Worm (Caenorhabditis elegans) whole organism, L4 larva: ENCODE measurements around the gene bath-4.
"Not testable (repeated sequence)": the region's sequence is repeated elsewhere in the genome, so short reads cannot be mapped to it uniquely, and the experiment has no call there.

ENCODE experiments used
- F10B5.3 ChIP-seq: sonication (generic microtip); optimal IDR thresholded peaks from 2 replicates; lab custom pipeline; 2016; ENCODE audit warnings: mild to moderate bottlenecking, missing genetic modification characterization, missing compliant biosample characterization
- F26F4.8 ChIP-seq: fragments of 200-800 bp; sonication (Bioruptor generic); conservative IDR thresholded peaks from 2 replicates; pipeline ENCODE4 v1.3.6; 2022; ENCODE audit warnings: missing genetic modification characterization, missing compliant biosample characterization
- F49E8.2 ChIP-seq: sonication (generic microtip); optimal IDR thresholded peaks from 2 replicates; lab custom pipeline; 2016; ENCODE audit warnings: missing compliant biosample characterization, mild to moderate bottlenecking, missing genetic modification characterization, borderline replicate concordance
- R02D3.7 ChIP-seq: fragments of 150-350 bp; sonication (generic microtip); optimal IDR thresholded peaks from 3 replicates; lab custom pipeline; 2014; ENCODE audit warnings: missing biosample characterization, missing genetic modification characterization
- Y105C5A.15 ChIP-seq: fragments of 200-800 bp; sonication (Bioruptor generic); IDR thresholded peaks from 2 replicates; pipeline ENCODE4 v1.3.6; 2022; ENCODE audit warnings: missing genetic modification characterization, missing compliant biosample characterization
- Y5F2A.4 ChIP-seq: fragments of 200-800 bp; sonication (Bioruptor generic); optimal IDR thresholded peaks from 2 replicates; lab custom pipeline; 2018; ENCODE audit warnings: mild to moderate bottlenecking, missing genetic modification characterization, missing compliant biosample characterization
- Y75B8A.6 ChIP-seq: fragments of 200-800 bp; sonication (Bioruptor generic); IDR thresholded peaks from 2 replicates; pipeline ENCODE4 v1.3.6; 2022; ENCODE audit warnings: missing genetic modification reagents, missing genetic modification characterization, missing compliant biosample characterization
- ZK337.2 ChIP-seq: fragments of 200-800 bp; sonication (Bioruptor generic); IDR thresholded peaks from 2 replicates; pipeline ENCODE4 v1.3.6; 2022; ENCODE audit warnings: missing genetic modification reagents, missing genetic modification characterization, missing compliant biosample characterization
- ZK546.5 ChIP-seq, 2 experiments: sonication (generic microtip); optimal IDR thresholded peaks; 2 replicates each; lab custom pipeline; 2017; ENCODE audit warnings: missing biosample characterization in 2 of 2, missing genetic modification characterization in 2 of 2
- aha-1 ChIP-seq: fragments of 150-350 bp; peaks from one replicate; lab custom pipeline; 2014; ENCODE audit warnings: missing biosample characterization, missing genetic modification characterization
- aly-2 ChIP-seq: sonication (generic microtip); optimal IDR thresholded peaks from 2 replicates; lab custom pipeline; 2018; ENCODE audit warnings: missing biosample characterization, missing genetic modification characterization
- ama-1 ChIP-seq: fragments of 150-350 bp; optimal IDR thresholded peaks from 2 replicates; lab custom pipeline; 2014; ENCODE audit warnings: inconsistent platforms, mixed read lengths
- ceh-32 ChIP-seq: sonication (generic microtip); optimal IDR thresholded peaks from 2 replicates; lab custom pipeline; 2016; ENCODE audit warnings: mild to moderate bottlenecking, missing genetic modification characterization, missing compliant biosample characterization; ENCODE audit not compliant: poor library complexity
- ceh-44 ChIP-seq: fragments of 200-800 bp; sonication (Bioruptor generic); IDR thresholded peaks from 2 replicates; pipeline ENCODE4 v1.3.6; 2022; ENCODE audit warnings: missing genetic modification reagents, missing genetic modification characterization, missing compliant biosample characterization
- ceh-62 ChIP-seq: sonication (generic microtip); optimal IDR thresholded peaks from 2 replicates; lab custom pipeline; 2017; ENCODE audit warnings: missing biosample characterization, missing genetic modification characterization
- ces-1 ChIP-seq: fragments of 150-350 bp; sonication (generic microtip); optimal IDR thresholded peaks from 4 replicates; lab custom pipeline; 2014; ENCODE audit warnings: missing biosample characterization, missing genetic modification reagents, missing genetic modification characterization
- daf-16 ChIP-seq, 3 experiments: sonication (generic microtip); optimal IDR thresholded peaks; 2 replicates each; lab custom pipeline; 2016 to 2017; ENCODE audit warnings: missing genetic modification characterization in 3 of 3, missing genetic modification reagents in 3 of 3, mild to moderate bottlenecking in 2 of 3, missing compliant biosample characterization in 2 of 3, missing biosample characterization in 1 of 3, moderate library complexity in 1 of 3
- dmd-6 ChIP-seq: fragments of 200-800 bp; sonication (Bioruptor generic); IDR thresholded peaks from 2 replicates; pipeline ENCODE4 v1.3.6; 2022; ENCODE audit warnings: missing genetic modification reagents, missing genetic modification characterization, missing compliant biosample characterization
- duxl-1 ChIP-seq: sonication (generic microtip); optimal IDR thresholded peaks from 2 replicates; lab custom pipeline; 2016; ENCODE audit warnings: mild to moderate bottlenecking, missing genetic modification characterization, moderate library complexity, missing compliant biosample characterization; ENCODE audit not compliant: poor library complexity
- egl-43 ChIP-seq: fragments of 200-800 bp; sonication (Bioruptor generic); IDR thresholded peaks from 2 replicates; pipeline ENCODE4 v1.3.6; 2022; ENCODE audit warnings: missing genetic modification reagents, missing genetic modification characterization, missing compliant biosample characterization
- fos-1 ChIP-seq: fragments of 150-350 bp; optimal IDR thresholded peaks from 2 replicates; lab custom pipeline; 2014; ENCODE audit warnings: missing biosample characterization, missing genetic modification characterization
- gei-8 ChIP-seq: fragments of 200-800 bp; sonication (Bioruptor generic); optimal IDR thresholded peaks from 2 replicates; lab custom pipeline; 2018; ENCODE audit warnings: mild to moderate bottlenecking, missing genetic modification characterization, missing compliant biosample characterization
- hlh-11 ChIP-seq: fragments of 200-800 bp; sonication (Bioruptor generic); optimal IDR thresholded peaks from 2 replicates; lab custom pipeline; 2018; ENCODE audit warnings: mild to moderate bottlenecking, missing genetic modification characterization, missing compliant biosample characterization
- lin-1 ChIP-seq: fragments of 200-800 bp; sonication (Bioruptor generic); IDR thresholded peaks from 2 replicates; pipeline ENCODE4 v1.3.6; 2022; ENCODE audit warnings: missing genetic modification reagents, missing genetic modification characterization, missing compliant biosample characterization
- madf-9 ChIP-seq: fragments of 200-800 bp; sonication (Bioruptor generic); conservative IDR thresholded peaks from 2 replicates; pipeline ENCODE4 v1.3.6; 2022; ENCODE audit warnings: missing genetic modification reagents, missing genetic modification characterization, missing compliant biosample characterization
- mep-1 ChIP-seq: fragments of 150-350 bp; sonication (generic microtip); optimal IDR thresholded peaks from 3 replicates; lab custom pipeline; 2014; ENCODE audit warnings: missing biosample characterization, missing genetic modification characterization
- mxl-3 ChIP-seq: fragments of 200-800 bp; sonication (Bioruptor generic); optimal IDR thresholded peaks from 2 replicates; lab custom pipeline; 2018; ENCODE audit warnings: mild to moderate bottlenecking, missing genetic modification characterization, missing compliant biosample characterization
- nhr-102 ChIP-seq: sonication (generic microtip); optimal IDR thresholded peaks from 2 replicates; lab custom pipeline; 2016; ENCODE audit warnings: mild to moderate bottlenecking, missing genetic modification characterization, moderate library complexity, missing compliant biosample characterization
- nhr-111 ChIP-seq: fragments of 200-800 bp; sonication (Bioruptor generic); optimal IDR thresholded peaks from 2 replicates; lab custom pipeline; 2018; ENCODE audit warnings: mild to moderate bottlenecking, missing genetic modification characterization, missing compliant biosample characterization
- nhr-237 ChIP-seq: sonication (generic microtip); optimal IDR thresholded peaks from 2 replicates; lab custom pipeline; 2017; ENCODE audit warnings: missing biosample characterization, missing genetic modification characterization
- nhr-28 ChIP-seq: fragments of 150-350 bp; optimal IDR thresholded peaks from 2 replicates; lab custom pipeline; 2014; ENCODE audit warnings: missing biosample characterization, missing genetic modification characterization
- nhr-6 ChIP-seq: fragments of 150-350 bp; optimal IDR thresholded peaks from 2 replicates; lab custom pipeline; 2014; ENCODE audit warnings: missing biosample characterization, missing genetic modification characterization
- nhr-77 ChIP-seq: fragments of 150-350 bp; optimal IDR thresholded peaks from 2 replicates; lab custom pipeline; 2014; ENCODE audit warnings: missing biosample characterization, missing genetic modification characterization
- php-3 ChIP-seq: fragments of 200-800 bp; sonication (Bioruptor generic); IDR thresholded peaks from 2 replicates; pipeline ENCODE4 v1.3.6; 2022; ENCODE audit warnings: missing genetic modification reagents, missing genetic modification characterization, missing compliant biosample characterization
- pqm-1 ChIP-seq: sonication (generic microtip); optimal IDR thresholded peaks from 2 replicates; lab custom pipeline; 2017; ENCODE audit warnings: missing biosample characterization, missing genetic modification characterization
- sdz-12 ChIP-seq: fragments of 200-800 bp; sonication (Bioruptor generic); optimal IDR thresholded peaks from 2 replicates; lab custom pipeline; 2018; ENCODE audit warnings: mild to moderate bottlenecking, missing genetic modification characterization, missing compliant biosample characterization
- snpc-1.2 ChIP-seq: fragments of 200-800 bp; sonication (Bioruptor generic); IDR thresholded peaks from 2 replicates; pipeline ENCODE4 v1.3.6; 2022; ENCODE audit warnings: missing genetic modification reagents, missing genetic modification characterization, missing compliant biosample characterization
- spr-1 ChIP-seq: sonication (generic microtip); optimal IDR thresholded peaks from 2 replicates; lab custom pipeline; 2016; ENCODE audit warnings: mild to moderate bottlenecking, missing genetic modification characterization, missing compliant biosample characterization
- tra-1 ChIP-seq: fragments of 200-800 bp; sonication (Bioruptor generic); IDR thresholded peaks from 2 replicates; pipeline ENCODE4 v1.3.6; 2022; ENCODE audit warnings: missing genetic modification reagents, missing genetic modification characterization, missing compliant biosample characterization
- unc-39 ChIP-seq: sonication (generic microtip); optimal IDR thresholded peaks from 2 replicates; lab custom pipeline; 2017; ENCODE audit warnings: missing biosample characterization, missing genetic modification characterization
- unc-62 ChIP-seq, 3 experiments: fragments of 150-350 bp in 1 of 3; sonication (generic microtip); optimal IDR thresholded peaks in 2 of 3; peaks in 1 of 3; 1 replicate in 1 of 3; 2 replicates in 2 of 3; lab custom pipeline; 2014 to 2017; ENCODE audit warnings: missing biosample characterization in 3 of 3, missing genetic modification characterization in 3 of 3, missing genetic modification reagents in 3 of 3, missing genotype in 1 of 3
- zag-1 ChIP-seq: fragments of 150-350 bp; optimal IDR thresholded peaks from 2 replicates; lab custom pipeline; 2014; ENCODE audit warnings: missing biosample characterization, missing genetic modification characterization
- zip-2 ChIP-seq: fragments of 150-350 bp; optimal IDR thresholded peaks from 2 replicates; lab custom pipeline; 2014; ENCODE audit warnings: missing biosample characterization, missing genetic modification characterization
- ztf-7 ChIP-seq: fragments of 150-350 bp; optimal IDR thresholded peaks from 2 replicates; lab custom pipeline; 2014; ENCODE audit warnings: missing biosample characterization, missing genetic modification characterization

Gene bath-4

DNA sequence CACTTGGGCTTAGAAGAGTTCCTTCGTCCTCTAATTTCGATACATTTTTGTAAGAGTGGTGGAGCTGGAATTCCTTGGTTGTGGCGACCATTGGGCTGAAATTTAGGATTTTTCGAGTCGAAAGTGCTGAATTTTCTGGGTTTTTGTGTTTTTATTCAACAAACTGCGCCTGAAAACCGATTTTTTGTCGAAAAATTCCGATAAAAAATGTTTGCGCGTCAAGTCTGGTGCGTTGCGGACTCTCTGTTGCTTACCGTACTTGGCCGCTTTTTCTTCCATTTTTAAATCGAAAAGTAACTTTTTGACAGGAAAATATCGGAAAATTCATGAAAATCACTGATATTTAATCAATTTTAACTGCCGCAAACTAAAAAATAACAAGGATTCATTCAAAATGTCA lies at the start of gene bath-4:
Gene bath-4 (minus strand): TSS at position 101 of the 400 bp plus-strand sequence.
- TF ChIP-seq ZK546.5 (tag; optimal IDR thresholded peaks at IDR 0.05; lab: Kevin White, UChicago) = no peak
- TF ChIP-seq nhr-6 (tag; lab: Kevin White, UChicago) = no peak
- no peak for TF ChIP-seq madf-9 (GFP tag; lab: Robert Waterston, UW)
- no peak for TF ChIP-seq unc-62 (GFP tag; optimal IDR thresholded peaks at IDR 0.05 in 1 of 2; lab: Kevin White, UChicago)
- no peak for TF ChIP-seq unc-62 (tag; optimal IDR thresholded peaks at IDR 0.05; lab: Kevin White, UChicago)

DNA sequence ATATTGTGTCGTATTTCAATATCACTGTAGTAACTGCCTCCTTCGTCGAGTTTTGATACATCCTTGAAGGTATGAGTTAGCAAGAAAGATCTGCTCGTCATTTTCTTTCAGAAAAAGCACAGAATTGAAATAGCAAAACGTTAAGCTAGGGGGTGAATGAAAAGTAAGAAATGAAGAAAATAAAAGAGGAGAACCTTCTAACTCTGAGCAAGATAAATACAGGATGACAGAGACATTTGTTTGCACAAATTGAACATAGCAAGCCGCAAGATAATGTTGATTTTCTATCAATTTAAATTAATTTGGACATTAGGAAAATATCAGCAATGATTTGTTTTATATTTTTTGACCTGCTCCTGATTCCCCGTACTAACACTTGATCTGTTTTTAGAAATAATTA lies 37.8 kb upstream of the bath-4 start, which contains the start of gene math-49:
Gene math-49 (minus strand): TSS at position 101 of the 400 bp plus-strand sequence.
- not testable (repeated sequence) for TF ChIP-seq nhr-28 (tag; lab: Kevin White, UChicago); dmd-6 (GFP tag; lab: Robert Waterston, UW); F49E8.2 (tag; lab: Kevin White, UChicago)

DNA sequence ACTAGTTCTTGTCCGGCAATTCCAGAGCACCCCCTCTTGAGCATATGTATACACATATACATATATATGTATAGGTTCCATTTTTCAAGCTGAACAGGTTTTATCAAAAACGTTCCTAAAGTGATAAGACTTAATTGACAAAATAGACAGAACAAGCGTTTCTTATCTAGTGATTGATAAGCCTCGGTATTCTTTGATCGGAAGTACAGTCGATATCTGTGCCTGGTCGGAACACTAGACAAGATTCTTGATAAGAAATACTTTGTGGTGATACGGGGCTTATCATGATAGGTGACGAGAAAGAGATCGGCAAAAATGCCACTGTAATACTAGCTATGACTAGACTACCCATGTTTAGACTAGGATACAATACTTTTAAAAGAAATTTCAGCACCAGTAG lies 31.4 kb upstream of the bath-4 start:
- TF ChIP-seq snpc-1.2 (no peak), nhr-6 (tag; lab: Kevin White, UChicago) (peak; percentile 5), nhr-77 (tag; lab: Kevin White, UChicago) (peak; percentile 48), Y105C5A.15 (GFP tag; lab: Robert Waterston, UW) (no peak), duxl-1 (tag; lab: Kevin White, UChicago) (peak; percentile 79), Y75B8A.6 (0 out of 2 replicates have a peak, but pooled peaks have one; percentile 64), sdz-12 (GFP tag; lab: Kevin White, UChicago) (no peak), hlh-11 (tag; lab: Kevin White, UChicago) (peak; percentile 78), pqm-1 (tag; lab: Kevin White, UChicago) (peak; percentile 87), aly-2 (tag; lab: Kevin White, UChicago) (no peak), tra-1 (peak; percentile 88), F10B5.3 (no peak), mep-1 (tag; lab: Kevin White, UChicago) (no peak), lin-1 (GFP tag; lab: Robert Waterston, UW) (peak; percentile 96), spr-1 (tag; lab: Kevin White, UChicago) (no peak), unc-39 (tag; lab: Kevin White, UChicago) (no peak), Y5F2A.4 (GFP tag; lab: Kevin White, UChicago) (no peak), ces-1 (no peak), dmd-6 (GFP tag; lab: Robert Waterston, UW) (peak; percentile 92), daf-16 (GFP tag; optimal IDR thresholded peaks at IDR 0.05; lab: Kevin White, UChicago) (no peak), daf-16 (tag; optimal IDR thresholded peaks at IDR 0.05; lab: Kevin White, UChicago) (peak; percentile 61), nhr-28 (tag; lab: Kevin White, UChicago) (peak; percentile 83), ama-1 (lab: Kevin White, UChicago) (no peak), aha-1 (tag; lab: Kevin White, UChicago) (peak; percentile 26), ztf-7 (tag; lab: Kevin White, UChicago) (no peak), mxl-3 (GFP tag; lab: Kevin White, UChicago) (peak; percentile 12), php-3 (GFP tag; lab: Robert Waterston, UW) (peak; percentile 88), ceh-32 (no peak), R02D3.7 (tag; lab: Kevin White, UChicago) (no peak)
- TF ChIP-seq, all 104 proteins: peak for 14

DNA sequence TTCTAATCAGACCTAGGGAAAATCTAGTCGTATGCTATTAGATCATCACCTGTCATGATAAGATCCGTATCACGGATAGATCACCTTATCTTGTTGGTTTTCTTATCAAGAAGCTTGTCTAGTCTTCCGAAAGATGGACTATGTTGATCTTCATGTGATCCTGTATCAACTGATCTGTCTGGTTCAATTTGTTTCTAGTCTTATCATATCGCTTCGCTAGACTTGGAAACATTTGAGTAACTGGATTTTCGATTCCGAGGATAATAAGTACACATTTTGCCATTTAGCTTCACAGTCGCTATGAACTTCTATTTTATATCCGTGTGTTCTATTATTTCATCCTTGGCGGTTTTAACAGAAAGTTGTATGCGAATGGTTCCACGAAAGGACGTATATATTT lies 30.6 kb upstream of the bath-4 start, which contains the start of gene ZK250.2:
Gene ZK250.2 (plus strand): TSS at position 301 of the 400 bp plus-strand sequence.
- TF ChIP-seq aly-2 (tag; lab: Kevin White, UChicago); dmd-6 (GFP tag; lab: Robert Waterston, UW); mep-1 (tag; lab: Kevin White, UChicago): not testable (repeated sequence)

DNA sequence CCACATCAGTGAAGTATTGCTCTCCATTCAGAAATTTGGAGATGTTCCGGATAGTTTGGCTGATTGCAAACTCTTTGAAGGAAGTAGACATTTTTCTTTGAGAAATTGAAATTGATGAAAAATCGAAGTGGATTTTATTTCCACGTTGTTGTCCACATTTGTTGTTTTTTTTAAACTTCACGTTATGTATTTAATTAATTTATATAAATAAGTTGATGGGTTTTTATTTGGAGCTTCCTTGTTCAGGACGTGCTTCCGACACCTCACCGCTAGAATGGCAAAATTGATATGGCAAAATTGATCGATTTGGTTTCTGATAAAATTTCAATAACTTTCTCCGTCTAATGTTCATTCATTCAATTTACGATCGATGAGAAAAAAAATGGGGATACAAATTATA lies 28.7 kb upstream of the bath-4 start, which contains the start of gene math-48:
Gene math-48 (minus strand): TSS at position 101 of the 400 bp plus-strand sequence.
- no peak for TF ChIP-seq nhr-237 (tag; lab: Kevin White, UChicago)
- no peak for TF ChIP-seq nhr-111 (GFP tag; lab: Kevin White, UChicago)
- TF ChIP-seq F49E8.2 (tag; lab: Kevin White, UChicago) = no peak
- TF ChIP-seq zag-1 (tag; lab: Kevin White, UChicago) = no peak
- TF ChIP-seq nhr-102 (tag; lab: Kevin White, UChicago) = no peak
- TF ChIP-seq zip-2 = no peak
- TF ChIP-seq F26F4.8 (GFP tag; lab: Robert Waterston, UW) = no peak
- TF ChIP-seq gei-8 = no peak
- no peak for TF ChIP-seq ZK337.2 (GFP tag; lab: Robert Waterston, UW)
- TF ChIP-seq fos-1 (tag; lab: Kevin White, UChicago) = no peak
- TF ChIP-seq ceh-44 (GFP tag; lab: Robert Waterston, UW) = no peak
- TF ChIP-seq egl-43 = no peak
- no peak for TF ChIP-seq ceh-62 (tag; lab: Kevin White, UChicago)
